Worm (Caenorhabditis elegans) whole organism, L4/young adult: ENCODE measurements around the gene R12C12.7.

Experiments
- W03F9.2 ChIP-seq: fragments of 150-350 bp; optimal IDR thresholded peaks from 2 replicates; lab custom pipeline; 2014; ENCODE audit warnings: missing biosample characterization, missing genetic modification characterization
- dao-5 ChIP-seq: sonication (generic microtip); optimal IDR thresholded peaks from 2 replicates; lab custom pipeline; 2016; ENCODE audit warnings: missing genotype, missing genetic modification characterization, moderate library complexity, missing compliant biosample characterization
- him-1 ChIP-seq: sonication (generic microtip); optimal IDR thresholded peaks from 2 replicates; lab custom pipeline; 2016; ENCODE audit warnings: missing genotype, missing genetic modification reagents, missing genetic modification characterization, missing compliant biosample characterization

R12C12.7 gene

ce11 chrII:6055927-6056326 is at the start of gene R12C12.7:
Gene R12C12.7, minus strand, starts transcription at chrII:6055985.
- no peak for TF ChIP-seq dao-5 (tag; lab: Kevin White, UChicago)
- TF ChIP-seq him-1 (tag; lab: Kevin White, UChicago), result no peak
- TF ChIP-seq W03F9.2 (tag; lab: Kevin White, UChicago), result no peak

- TF ChIP-seq dao-5 (tag; lab: Kevin White, UChicago) (no peak), him-1 (tag; lab: Kevin White, UChicago) (no peak), W03F9.2 (tag; lab: Kevin White, UChicago) (no peak)
Measured at ce11 chrII:6103986-6104385, 48.2 kb upstream of the R12C12.7 start.

DNA sequence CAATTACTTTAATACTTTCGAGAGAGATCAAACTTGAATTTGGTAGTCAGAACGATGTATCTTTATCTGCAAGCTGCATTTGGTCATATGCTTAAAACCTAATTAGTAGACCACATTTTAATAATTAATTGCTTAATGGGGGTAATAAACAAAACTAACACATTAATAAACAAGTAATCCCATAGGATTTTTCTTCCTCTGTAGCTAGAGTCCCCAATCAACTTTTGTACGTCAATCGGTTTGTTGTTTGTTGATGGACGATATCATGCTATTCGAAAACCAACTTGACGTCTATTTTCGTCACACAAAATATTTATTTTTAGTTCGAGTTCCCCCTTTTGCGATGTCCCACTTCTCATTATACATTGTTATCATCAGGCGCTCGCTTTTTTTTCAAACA is 45.7 kb upstream of the R12C12.7 start:
- TF ChIP-seq dao-5 (tag; lab: Kevin White, UChicago), result no peak

DNA sequence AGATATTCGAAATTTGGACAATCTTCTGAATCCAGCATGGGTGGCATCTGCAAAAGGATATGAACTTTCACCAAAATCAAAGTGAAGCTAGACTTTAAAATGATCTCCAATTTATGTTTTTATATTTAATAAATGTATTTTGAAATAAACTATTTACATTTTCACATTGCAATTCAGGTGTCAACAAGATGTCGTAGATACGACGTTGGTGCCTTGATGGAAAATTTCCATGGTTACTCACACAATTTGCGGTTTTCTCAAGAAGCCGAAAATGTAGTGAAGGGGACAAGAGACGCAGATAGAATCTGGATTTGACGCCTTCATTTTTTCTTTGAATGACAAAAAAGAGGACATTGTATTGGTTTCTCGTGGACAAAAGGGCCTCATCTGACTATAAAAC is 43.7 kb upstream of the R12C12.7 start, which contains the start of gene rgs-3:
Gene rgs-3 (plus strand): TSS at position 301 of the 400 bp plus-strand sequence.
- TF ChIP-seq him-1 (tag; lab: Kevin White, UChicago), result no peak
- no peak for TF ChIP-seq W03F9.2 (tag; lab: Kevin White, UChicago)
- TF ChIP-seq dao-5 (tag; lab: Kevin White, UChicago), result no peak

- TF ChIP-seq dao-5 (tag; lab: Kevin White, UChicago), result no peak
- TF ChIP-seq W03F9.2 (tag; lab: Kevin White, UChicago), result no peak
- no peak for TF ChIP-seq him-1 (tag; lab: Kevin White, UChicago)
Measured at ce11 chrII:6097441-6097840, 41.7 kb upstream of the R12C12.7 start, which contains the start of the genes tpp-2 and rbbp-5. Gene tpp-2, minus strand, starts transcription at chrII:6097597. Gene rbbp-5, plus strand, starts transcription at chrII:6097830.

ce11 chrII:6091380-6091779 is 35.6 kb upstream of the R12C12.7 start, which contains the start of the genes fbf-2 and nspg-3:
Gene fbf-2, minus strand, starts transcription at chrII:6091480.
Gene nspg-3, plus strand, starts transcription at chrII:6091767.
- TF ChIP-seq him-1 (tag; lab: Kevin White, UChicago) (no peak), dao-5 (tag; lab: Kevin White, UChicago) (no peak), W03F9.2 (tag; lab: Kevin White, UChicago) (no peak)

DNA sequence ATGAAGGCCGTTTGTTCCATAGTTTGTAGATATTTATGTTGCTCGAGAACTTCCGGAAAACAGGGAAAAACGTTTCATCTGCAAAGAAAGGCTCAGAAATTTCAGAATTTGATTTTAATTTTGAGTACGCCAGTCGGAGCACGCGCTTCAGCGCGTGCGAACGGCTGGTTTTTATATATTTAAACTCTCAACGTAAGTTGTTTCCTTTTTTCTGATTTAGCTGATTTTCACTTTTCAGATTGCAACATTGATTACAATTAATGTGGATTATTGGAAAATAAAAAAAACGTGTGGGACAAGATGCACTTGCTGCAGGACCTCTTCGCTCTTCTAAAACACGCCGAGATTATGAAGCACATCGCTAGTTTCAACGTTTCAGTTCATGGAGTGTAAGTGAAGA is 26.8 kb upstream of the R12C12.7 start, which contains the start of gene F21H12.3:
Gene F21H12.3 (plus strand): TSS at position 301 of the 400 bp plus-strand sequence.
- TF ChIP-seq W03F9.2 (tag; lab: Kevin White, UChicago), result no peak
- TF ChIP-seq him-1 (tag; lab: Kevin White, UChicago), result no peak
- no peak for TF ChIP-seq dao-5 (tag; lab: Kevin White, UChicago)

DNA sequence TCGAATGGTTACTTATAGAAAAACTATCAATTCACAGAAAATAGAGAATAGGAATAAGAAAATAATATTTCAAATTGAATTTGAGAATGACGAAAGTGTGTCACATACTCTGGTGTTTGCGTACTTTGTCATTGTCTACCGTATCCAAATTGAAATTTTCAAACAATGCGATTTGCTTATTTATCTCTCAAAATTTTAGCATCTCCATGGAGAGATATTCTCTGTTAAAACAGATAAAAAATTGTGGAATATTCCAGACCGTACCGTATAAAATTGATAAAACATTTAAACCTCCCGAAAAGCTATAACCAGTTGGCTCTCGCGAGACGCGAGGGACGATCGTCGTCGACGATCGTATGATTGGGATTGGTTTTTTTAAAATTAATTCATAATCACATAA is 25.0 kb upstream of the R12C12.7 start, which contains the start of gene fbf-1:
Gene fbf-1 (minus strand): TSS at position 101 of the 400 bp plus-strand sequence.
- TF ChIP-seq dao-5 (tag; lab: Kevin White, UChicago) (no peak), W03F9.2 (tag; lab: Kevin White, UChicago) (no peak), him-1 (tag; lab: Kevin White, UChicago) (no peak)

DNA sequence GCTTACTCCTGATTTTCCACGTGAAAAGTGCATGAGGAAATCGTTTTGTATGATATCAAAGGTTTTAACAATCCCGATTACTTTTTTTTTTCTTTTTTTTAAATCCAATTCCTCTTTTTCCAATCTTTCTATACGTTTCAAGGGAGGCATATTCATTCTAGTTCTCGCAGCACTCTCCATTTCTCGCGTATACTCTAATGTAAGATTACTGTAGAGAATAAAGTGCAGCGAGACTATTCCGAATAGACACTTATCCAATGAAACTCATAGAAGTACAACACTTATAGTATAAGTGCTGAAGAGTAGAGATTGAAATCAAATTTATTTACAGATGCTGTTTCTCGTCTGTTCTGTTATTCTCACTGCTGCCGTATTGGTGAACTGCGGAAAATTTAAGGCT is 21.8 kb upstream of the R12C12.7 start, which contains the start of gene H12I13.6:
Gene H12I13.6 (plus strand): TSS at position 301 of the 400 bp plus-strand sequence.
- TF ChIP-seq him-1 (tag; lab: Kevin White, UChicago) (no peak), dao-5 (tag; lab: Kevin White, UChicago) (no peak), W03F9.2 (tag; lab: Kevin White, UChicago) (no peak)

ce11 chrII:6067066-6067465 is 11.3 kb upstream of the R12C12.7 start, which contains the start of gene H12I13.1:
Gene H12I13.1, minus strand, starts transcription at chrII:6067166.
- no peak for TF ChIP-seq W03F9.2 (tag; lab: Kevin White, UChicago)
- no peak for TF ChIP-seq him-1 (tag; lab: Kevin White, UChicago)
- no peak for TF ChIP-seq dao-5 (tag; lab: Kevin White, UChicago)

- no peak for TF ChIP-seq dao-5 (tag; lab: Kevin White, UChicago)
- TF ChIP-seq him-1 (tag; lab: Kevin White, UChicago), result peak; percentile 40
- TF ChIP-seq W03F9.2 (tag; lab: Kevin White, UChicago), result peak; percentile 69
Measured at ce11 chrII:6061495-6061894, 5.7 kb upstream of the R12C12.7 start.

- TF ChIP-seq him-1 (tag; lab: Kevin White, UChicago), result no peak
- no peak for TF ChIP-seq W03F9.2 (tag; lab: Kevin White, UChicago)
- no peak for TF ChIP-seq dao-5 (tag; lab: Kevin White, UChicago)
Measured at ce11 chrII:6050120-6050519, 5.7 kb downstream of the R12C12.7 start, which contains the start of gene gldc-1. Gene gldc-1, plus strand, starts transcription at chrII:6050420.

- TF ChIP-seq him-1 (tag; lab: Kevin White, UChicago) (no peak), dao-5 (tag; lab: Kevin White, UChicago) (no peak), W03F9.2 (tag; lab: Kevin White, UChicago) (no peak)
Measured at ce11 chrII:6049546-6049945, 6.2 kb downstream of the R12C12.7 start.

- TF ChIP-seq dao-5 (tag; lab: Kevin White, UChicago) (no peak), him-1 (tag; lab: Kevin White, UChicago) (peak; percentile 36), W03F9.2 (tag; lab: Kevin White, UChicago) (peak; percentile 88)
Measured at ce11 chrII:6047639-6048159, 8.1 kb downstream of the R12C12.7 start, which contains the start of the genes R12C12.6 and ran-5. Gene R12C12.6, minus strand, starts transcription at chrII:6047867. Gene ran-5, plus strand, starts transcription at chrII:6048109.
